Fruit fly (Drosophila melanogaster): ENCODE measurements around the gene raskol.

The raskol gene

DNA sequence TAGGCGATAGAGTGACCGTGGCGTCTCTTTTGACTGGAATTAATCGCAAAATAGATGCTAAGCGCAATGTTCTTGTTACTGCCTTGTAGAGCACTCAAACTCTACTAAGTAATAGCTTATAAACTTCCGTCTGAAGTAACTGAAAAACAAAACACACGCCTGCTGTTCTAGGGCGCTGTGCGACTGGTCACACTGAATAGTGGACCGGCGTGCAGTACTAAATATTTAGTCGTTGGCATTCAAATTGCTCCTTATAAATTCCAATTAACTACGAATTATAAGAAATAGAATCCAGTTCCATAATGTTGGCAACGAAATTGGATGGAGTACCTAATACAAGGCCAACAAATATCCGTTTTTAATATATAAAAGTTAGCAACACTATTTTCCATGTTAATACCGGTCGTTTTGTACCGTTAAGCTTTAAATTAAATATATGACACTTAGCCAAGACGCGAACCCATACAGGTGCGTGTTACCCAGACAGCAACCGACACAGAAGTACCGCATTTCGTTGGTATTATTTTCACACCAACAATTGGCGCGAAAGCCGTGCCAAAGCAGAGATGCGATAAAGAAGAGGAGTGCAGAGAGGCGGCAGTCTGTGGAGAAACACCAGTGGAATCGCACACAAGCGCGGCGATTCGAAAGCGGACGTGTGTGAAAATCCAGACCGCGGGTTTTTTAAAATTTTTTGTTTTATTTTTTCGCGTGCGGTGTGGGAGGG is at the start of gene raskol, which contains the start of gene CG8173:
TSS of gene raskol (plus strand) at position 599 of the 727 bp plus-strand sequence.
TSS of gene CG8173 (minus strand) at position 108 of the 727 bp plus-strand sequence.
- 0 out of 3 replicates have a peak, but pooled peaks have one; percentile 14 for TF ChIP-seq CG11456 (GFP tag; IDR thresholded peaks at IDR 0.05)
- peak; percentile 90 for TF ChIP-seq gfzf (GFP tag; optimal IDR thresholded peaks at IDR 0.05)
- TF ChIP-seq eyg (GFP tag; optimal IDR thresholded peaks at IDR 0.05): no peak
- TF ChIP-seq psq (GFP tag; optimal IDR thresholded peaks at IDR 0.05): peak; percentile 99
- TF ChIP-seq CG6791 (GFP tag; IDR thresholded peaks at IDR 0.05; ENCODE audit: partially characterized antibody): no peak
- peak; percentile 26 for TF ChIP-seq CG2712 (tag; optimal IDR thresholded peaks at IDR 0.05)
- peak; percentile 28; the same call in 1 of the 2 replicates for TF ChIP-seq unc-4 (GFP tag; IDR thresholded peaks at IDR 0.05; ENCODE audit: partially characterized antibody)
- no peak for TF ChIP-seq CG4707 (GFP tag; optimal IDR thresholded peaks at IDR 0.05)
- no peak for TF ChIP-seq CG8290 (GFP tag; optimal IDR thresholded peaks at IDR 0.05)
- peak in 1 of 2 experiments; percentile 58 for TF ChIP-seq CG8290 (tag; optimal IDR thresholded peaks at IDR 0.05)
- peak; percentile 19 for TF ChIP-seq stwl (tag; optimal IDR thresholded peaks at IDR 0.05)
- TF ChIP-seq gcm (GFP tag; optimal IDR thresholded peaks at IDR 0.05): no peak
- TF ChIP-seq CG9609 (GFP tag; optimal IDR thresholded peaks at IDR 0.05): no peak
- TF ChIP-seq lab (GFP tag; optimal IDR thresholded peaks at IDR 0.05): peak; percentile 34
- TF ChIP-seq dm (GFP tag; optimal IDR thresholded peaks at IDR 0.05): no peak
- TF ChIP-seq NC2β (GFP tag; optimal IDR thresholded peaks at IDR 0.05): peak; percentile 9
- TF ChIP-seq cwo (GFP tag; optimal IDR thresholded peaks at IDR 0.05): no peak
- TF ChIP-seq CG34422 (GFP tag; IDR thresholded peaks at IDR 0.05): 0 out of 3 replicates have a peak, but pooled peaks have one; percentile 39
- peak; percentile 33 for TF ChIP-seq B-H2 (GFP tag; optimal IDR thresholded peaks at IDR 0.05)
- TF ChIP-seq pita (GFP tag; optimal IDR thresholded peaks at IDR 0.05): peak; percentile 85
- no peak for TF ChIP-seq Meics (GFP tag; optimal IDR thresholded peaks at IDR 0.05)
- peak; percentile 10 for TF ChIP-seq Max (GFP tag; optimal IDR thresholded peaks at IDR 0.05)
- TF ChIP-seq CG18599 (GFP tag; optimal IDR thresholded peaks at IDR 0.05): peak; percentile 22
- 0 out of 2 replicates have a peak, but pooled peaks have one; percentile 27 for TF ChIP-seq CG32532 (GFP tag; IDR thresholded peaks at IDR 0.05)
- no peak for TF ChIP-seq ttk (GFP tag; IDR thresholded peaks at IDR 0.05)
- TF ChIP-seq BEAF-32 (GFP tag; optimal IDR thresholded peaks at IDR 0.05): peak; percentile 59
- TF ChIP-seq fd3F (GFP tag; optimal IDR thresholded peaks at IDR 0.05): no peak
- no peak for TF ChIP-seq CG15479 (GFP tag; optimal IDR thresholded peaks at IDR 0.05)
- TF ChIP-seq NfI (GFP tag; optimal IDR thresholded peaks at IDR 0.05): peak; percentile 1
- TF ChIP-seq slbo (GFP tag; IDR thresholded peaks at IDR 0.05): no peak
- TF ChIP-seq row (GFP tag; IDR thresholded peaks at IDR 0.05): peak; percentile 8; the same call in 1 of the 3 replicates
- TF ChIP-seq CG13296 (GFP tag; optimal IDR thresholded peaks at IDR 0.05): peak; percentile 19
- TF ChIP-seq unpg (GFP tag; optimal IDR thresholded peaks at IDR 0.05): no peak
- TF ChIP-seq CG30020 (tag; optimal IDR thresholded peaks at IDR 0.05): peak; percentile 7
- no peak for TF ChIP-seq kah (GFP tag; optimal IDR thresholded peaks at IDR 0.05)
- TF ChIP-seq crc (GFP tag; optimal IDR thresholded peaks at IDR 0.05): no peak
- peak; percentile 35 for TF ChIP-seq nom (GFP tag; optimal IDR thresholded peaks at IDR 0.05)
- TF ChIP-seq emc (GFP tag; optimal IDR thresholded peaks at IDR 0.05): no peak
- TF ChIP-seq chm (GFP tag; IDR thresholded peaks at IDR 0.05): peak; percentile 47; the same call in 1 of the 2 replicates
- TF ChIP-seq Six4 (GFP tag; optimal IDR thresholded peaks at IDR 0.05): no peak
- no peak for TF ChIP-seq CG9817 (tag; optimal IDR thresholded peaks at IDR 0.05)
- TF ChIP-seq gce (GFP tag; IDR thresholded peaks at IDR 0.05): no peak
- no peak for TF ChIP-seq CG2120 (GFP tag; optimal IDR thresholded peaks at IDR 0.05)
- peak; percentile 63 for TF ChIP-seq HmgZ (tag; optimal IDR thresholded peaks at IDR 0.05)
- no peak for TF ChIP-seq CG10274 (GFP tag; optimal IDR thresholded peaks at IDR 0.05)
- no peak for TF ChIP-seq CG6854 (GFP tag; optimal IDR thresholded peaks at IDR 0.05)
- TF ChIP-seq Dref (GFP tag; IDR thresholded peaks at IDR 0.05): peak; percentile 45; the same call in 1 of the 2 replicates
- no peak for TF ChIP-seq run (tag; optimal IDR thresholded peaks at IDR 0.05)
- TF ChIP-seq CG17829 (tag; optimal IDR thresholded peaks at IDR 0.05): no peak
